Worm (Caenorhabditis elegans) whole organism, L3 larva: ENCODE data around the gene B0554.2.

ENCODE experiments used
- R02D3.7 ChIP-seq: fragments of 150-350 bp; optimal IDR thresholded peaks from 2 replicates; lab custom pipeline; 2014; ENCODE audit warnings: missing biosample characterization, missing genetic modification characterization
- ama-1 ChIP-seq: fragments of 150-350 bp; optimal IDR thresholded peaks from 2 replicates; lab custom pipeline; 2018
- ceh-16 ChIP-seq: sonication (generic microtip); optimal IDR thresholded peaks from 2 replicates; lab custom pipeline; 2017; ENCODE audit warnings: missing biosample characterization, missing genetic modification characterization
- ceh-28 ChIP-seq: fragments of 150-350 bp; optimal IDR thresholded peaks from 2 replicates; lab custom pipeline; 2014; ENCODE audit warnings: missing biosample characterization, missing genetic modification reagents, missing genetic modification characterization
- ceh-82 ChIP-seq: fragments of 150-350 bp; optimal IDR thresholded peaks from 2 replicates; lab custom pipeline; 2014; ENCODE audit warnings: missing biosample characterization, missing genetic modification characterization
- daf-12 ChIP-seq: fragments of 150-350 bp; optimal IDR thresholded peaks from 2 replicates; lab custom pipeline; 2014; ENCODE audit warnings: missing biosample characterization, missing genetic modification reagents, missing genetic modification characterization
- egl-5 ChIP-seq: fragments of 150-350 bp; optimal IDR thresholded peaks from 2 replicates; lab custom pipeline; 2017; ENCODE audit warnings: missing biosample characterization, missing genetic modification reagents, missing genetic modification characterization, inconsistent platforms
- elt-1 ChIP-seq: fragments of 150-350 bp; optimal IDR thresholded peaks from 2 replicates; lab custom pipeline; 2014; ENCODE audit warnings: missing biosample characterization, missing genetic modification characterization
- elt-2 ChIP-seq: sonication (generic microtip); optimal IDR thresholded peaks from 2 replicates; lab custom pipeline; 2016; ENCODE audit warnings: missing genetic modification reagents, mild to moderate bottlenecking, missing genetic modification characterization, missing compliant biosample characterization
- fkh-10 ChIP-seq: sonication (generic microtip); optimal IDR thresholded peaks from 2 replicates; lab custom pipeline; 2017; ENCODE audit warnings: missing biosample characterization, missing genetic modification reagents, missing genetic modification characterization
- hmg-11 ChIP-seq: sonication (generic microtip); optimal IDR thresholded peaks from 2 replicates; lab custom pipeline; 2016; ENCODE audit warnings: missing genetic modification characterization, missing compliant biosample characterization
- jun-1 ChIP-seq: fragments of 150-350 bp; optimal IDR thresholded peaks from 2 replicates; lab custom pipeline; 2014; ENCODE audit warnings: missing biosample characterization, missing genetic modification reagents, missing genetic modification characterization
- lin-39 ChIP-seq: fragments of 150-350 bp; optimal IDR thresholded peaks from 2 replicates; lab custom pipeline; 2018; ENCODE audit warnings: missing biosample characterization, missing genetic modification reagents, missing genetic modification characterization
- lsy-12 ChIP-seq: sonication (generic microtip); optimal IDR thresholded peaks from 2 replicates; lab custom pipeline; 2016; ENCODE audit warnings: mild to moderate bottlenecking, missing genetic modification characterization, missing compliant biosample characterization
- mdl-1 ChIP-seq: fragments of 150-350 bp; optimal IDR thresholded peaks from 2 replicates; lab custom pipeline; 2014; ENCODE audit warnings: missing biosample characterization, missing genetic modification characterization
- mml-1 ChIP-seq: fragments of 150-350 bp; sonication (generic microtip); optimal IDR thresholded peaks from 3 replicates; lab custom pipeline; 2014; ENCODE audit warnings: missing biosample characterization, missing genetic modification characterization
- nhr-11 ChIP-seq: fragments of 150-350 bp; optimal IDR thresholded peaks from 2 replicates; lab custom pipeline; 2014; ENCODE audit warnings: missing biosample characterization, missing genetic modification characterization
- nhr-25 ChIP-seq: sonication (generic microtip); optimal IDR thresholded peaks from 2 replicates; lab custom pipeline; 2017; ENCODE audit warnings: missing biosample characterization, missing genetic modification characterization
- nhr-43 ChIP-seq: sonication (generic microtip); optimal IDR thresholded peaks from 2 replicates; lab custom pipeline; 2016; ENCODE audit warnings: mild to moderate bottlenecking, missing genetic modification characterization, missing compliant biosample characterization; ENCODE audit not compliant: poor library complexity, severe bottlenecking
- nhr-67 ChIP-seq: fragments of 150-350 bp; optimal IDR thresholded peaks from 2 replicates; lab custom pipeline; 2014; ENCODE audit warnings: missing biosample characterization, missing genetic modification characterization
- nhr-76 ChIP-seq: fragments of 150-350 bp; sonication (generic microtip); optimal IDR thresholded peaks from 5 replicates; lab custom pipeline; 2014; ENCODE audit warnings: missing biosample characterization, missing genetic modification characterization
- nhr-77 ChIP-seq: fragments of 150-350 bp; optimal IDR thresholded peaks from 2 replicates; lab custom pipeline; 2014; ENCODE audit warnings: missing biosample characterization, missing genetic modification characterization
- pha-4 ChIP-seq: fragments of 150-350 bp; optimal IDR thresholded peaks from 2 replicates; lab custom pipeline; 2014; ENCODE audit warnings: missing biosample characterization, missing genetic modification reagents, missing genetic modification characterization
- pqm-1 ChIP-seq: fragments of 150-350 bp; optimal IDR thresholded peaks from 2 replicates; lab custom pipeline; 2017; ENCODE audit warnings: missing biosample characterization, missing genetic modification characterization, inconsistent platforms
- sea-2 ChIP-seq: fragments of 150-350 bp; sonication (generic microtip); optimal IDR thresholded peaks from 4 replicates; lab custom pipeline; 2014; ENCODE audit warnings: missing biosample characterization, missing genetic modification reagents, missing genetic modification characterization
- skn-1 ChIP-seq: fragments of 150-350 bp; optimal IDR thresholded peaks from 2 replicates; lab custom pipeline; 2014; ENCODE audit warnings: missing biosample characterization, missing genetic modification characterization
- snpc-4 ChIP-seq: fragments of 150-350 bp; optimal IDR thresholded peaks from 2 replicates; lab custom pipeline; 2014; ENCODE audit warnings: missing biosample characterization, missing genetic modification characterization
- tbx-2 ChIP-seq: sonication (generic microtip); optimal IDR thresholded peaks from 2 replicates; lab custom pipeline; 2016; ENCODE audit warnings: mild to moderate bottlenecking, missing genetic modification characterization, missing compliant biosample characterization
- unc-39 ChIP-seq: sonication (generic microtip); optimal IDR thresholded peaks from 4 replicates; lab custom pipeline; 2017; ENCODE audit warnings: missing biosample characterization, missing genetic modification characterization
- unc-62 ChIP-seq: fragments of 150-350 bp; sonication (generic microtip); optimal IDR thresholded peaks from 4 replicates; lab custom pipeline; 2014; ENCODE audit warnings: missing biosample characterization, missing genetic modification reagents, missing genetic modification characterization
- ztf-11 ChIP-seq: fragments of 150-350 bp; optimal IDR thresholded peaks from 2 replicates; lab custom pipeline; 2014; ENCODE audit warnings: missing biosample characterization, missing genetic modification characterization
- ztf-4 ChIP-seq: fragments of 150-350 bp; optimal IDR thresholded peaks from 2 replicates; lab custom pipeline; 2014; ENCODE audit warnings: missing biosample characterization, missing genetic modification characterization

B0554.2 gene

ce11 chrV:428844-429243 lies 5.2 kb upstream of the B0554.2 start, which contains the start of gene B0554.4:
B0554.4 (plus strand) TSS chrV:429144.
- TF ChIP-seq tbx-2 (tag; lab: Kevin White, UChicago) (no peak), nhr-67 (no peak), pqm-1 (no peak), elt-2 (tag; lab: Kevin White, UChicago) (no peak), nhr-25 (no peak), ama-1 (lab: Kevin White, UChicago) (no peak), mml-1 (tag; lab: Kevin White, UChicago) (no peak), ztf-11 (no peak), nhr-11 (tag; lab: Kevin White, UChicago) (no peak), ztf-4 (tag; lab: Kevin White, UChicago) (no peak)

ce11 chrV:432991-433390 lies 1.0 kb upstream of the B0554.2 start:
- TF ChIP-seq pqm-1 (no peak), ztf-11 (no peak), pha-4 (tag; lab: Kevin White, UChicago) (no peak), nhr-67 (no peak), mml-1 (tag; lab: Kevin White, UChicago) (no peak), lsy-12 (tag; lab: Kevin White, UChicago) (no peak), egl-5 (tag; lab: Kevin White, UChicago) (no peak), sea-2 (no peak), mdl-1 (tag; lab: Kevin White, UChicago) (no peak), R02D3.7 (tag; lab: Kevin White, UChicago) (no peak), nhr-76 (no peak), unc-39 (tag; lab: Kevin White, UChicago) (no peak), jun-1 (tag; lab: Kevin White, UChicago) (no peak), nhr-11 (tag; lab: Kevin White, UChicago) (no peak)
- TF ChIP-seq, all 47 proteins: peak for 0

- TF ChIP-seq fkh-10: no peak
- TF ChIP-seq nhr-67: no peak
- no peak for TF ChIP-seq unc-62
- TF ChIP-seq unc-39 (tag; lab: Kevin White, UChicago): no peak
- TF ChIP-seq egl-5 (tag; lab: Kevin White, UChicago): no peak
- TF ChIP-seq R02D3.7 (tag; lab: Kevin White, UChicago): no peak
- no peak for TF ChIP-seq lin-39
- TF ChIP-seq snpc-4 (tag; lab: Kevin White, UChicago): no peak
- no peak for TF ChIP-seq ceh-28 (tag; lab: Kevin White, UChicago)
- no peak for TF ChIP-seq ceh-82
- no peak for TF ChIP-seq skn-1 (tag; lab: Kevin White, UChicago)
- TF ChIP-seq ceh-16: no peak
Observed at ce11 chrV:438094-438493, 4.1 kb downstream of the B0554.2 start, which contains the start of gene B0554.1. B0554.1 (plus strand) TSS chrV:438394.

- TF ChIP-seq egl-5 (tag; lab: Kevin White, UChicago) (no peak), tbx-2 (tag; lab: Kevin White, UChicago) (no peak), nhr-43 (tag; lab: Kevin White, UChicago) (no peak), unc-39 (tag; lab: Kevin White, UChicago) (no peak)
Observed at ce11 chrV:439183-439749, 5.3 kb downstream of the B0554.2 start.

- no peak for TF ChIP-seq elt-1 (tag; lab: Kevin White, UChicago)
- TF ChIP-seq ceh-82: no peak
- TF ChIP-seq nhr-11 (tag; lab: Kevin White, UChicago): no peak
- no peak for TF ChIP-seq R02D3.7 (tag; lab: Kevin White, UChicago)
- TF ChIP-seq daf-12 (tag; lab: Kevin White, UChicago): no peak
- TF ChIP-seq tbx-2 (tag; lab: Kevin White, UChicago): no peak
- TF ChIP-seq pha-4 (tag; lab: Kevin White, UChicago): no peak
- no peak for TF ChIP-seq nhr-77 (tag; lab: Kevin White, UChicago)
- no peak for TF ChIP-seq egl-5 (tag; lab: Kevin White, UChicago)
- TF ChIP-seq pqm-1: no peak
- no peak for TF ChIP-seq hmg-11 (tag; lab: Kevin White, UChicago)
- no peak for TF ChIP-seq mml-1 (tag; lab: Kevin White, UChicago)
Observed at ce11 chrV:440923-441322, 6.9 kb downstream of the B0554.2 start, which contains the start of gene B0554.7. B0554.7 (minus strand) TSS chrV:441023.
